Worm (Caenorhabditis elegans) whole organism, mixed stage, embryonic: ENCODE results near the gene srw-141.

Source experiments
- mep-1 ChIP-seq: fragments of 150-350 bp; optimal IDR thresholded peaks from 2 replicates; lab custom pipeline; 2017; ENCODE audit warnings: missing biosample characterization, missing genetic modification reagents, missing genetic modification characterization, inconsistent platforms
- mls-2 ChIP-seq: sonication (generic microtip); optimal IDR thresholded peaks from 2 replicates; lab custom pipeline; 2016; ENCODE audit warnings: mild to moderate bottlenecking, missing genetic modification characterization, moderate library complexity, missing compliant biosample characterization
- nhr-237 ChIP-seq: fragments of 150-350 bp; optimal IDR thresholded peaks from 2 replicates; lab custom pipeline; 2014; ENCODE audit warnings: missing biosample characterization, missing genetic modification characterization
- nhr-76 ChIP-seq: sonication (generic microtip); optimal IDR thresholded peaks from 2 replicates; lab custom pipeline; 2017; ENCODE audit warnings: missing biosample characterization, missing genetic modification characterization
- sem-2 ChIP-seq: fragments of 200-800 bp; sonication (Bioruptor generic); optimal IDR thresholded peaks from 2 replicates; lab custom pipeline; 2018; ENCODE audit warnings: mild to moderate bottlenecking, missing genetic modification characterization, missing compliant biosample characterization
- snpc-4 ChIP-seq: fragments of 150-350 bp; optimal IDR thresholded peaks from 2 replicates; lab custom pipeline; 2014; ENCODE audit warnings: missing biosample characterization, missing genetic modification characterization
- unc-120 ChIP-seq: sonication (generic microtip); optimal IDR thresholded peaks from 2 replicates; lab custom pipeline; 2017; ENCODE audit warnings: missing genetic modification characterization, missing compliant biosample characterization; ENCODE audit not compliant: poor library complexity, severe bottlenecking
- unc-39 ChIP-seq: fragments of 150-350 bp; optimal IDR thresholded peaks from 2 replicates; lab custom pipeline; 2014; ENCODE audit warnings: missing biosample characterization, missing genetic modification characterization
- unc-62 ChIP-seq: fragments of 150-350 bp; optimal IDR thresholded peaks from 2 replicates; lab custom pipeline; 2014; ENCODE audit warnings: missing biosample characterization, missing genetic modification reagents, missing genetic modification characterization

ce11 chrV:2960894-2961293, 22.5 kb upstream of the srw-141 start, which contains the start of gene srw-144:
- TF ChIP-seq unc-62: no peak
- no peak for TF ChIP-seq nhr-76 (tag; lab: Kevin White, UChicago)
- TF ChIP-seq snpc-4 (tag; lab: Kevin White, UChicago): no peak
- no peak for TF ChIP-seq unc-120 (tag; lab: Kevin White, UChicago)
- TF ChIP-seq mls-2: no peak
- no peak for TF ChIP-seq sem-2 (GFP tag; lab: Kevin White, UChicago)
- TF ChIP-seq unc-39 (tag; lab: Kevin White, UChicago): no peak
- TF ChIP-seq mep-1 (tag; lab: Kevin White, UChicago): no peak
- TF ChIP-seq nhr-237 (tag; lab: Kevin White, UChicago): no peak
